Worm (Caenorhabditis elegans): ENCODE measurements around the gene cyp-13A12.

Gene cyp-13A12

DNA sequence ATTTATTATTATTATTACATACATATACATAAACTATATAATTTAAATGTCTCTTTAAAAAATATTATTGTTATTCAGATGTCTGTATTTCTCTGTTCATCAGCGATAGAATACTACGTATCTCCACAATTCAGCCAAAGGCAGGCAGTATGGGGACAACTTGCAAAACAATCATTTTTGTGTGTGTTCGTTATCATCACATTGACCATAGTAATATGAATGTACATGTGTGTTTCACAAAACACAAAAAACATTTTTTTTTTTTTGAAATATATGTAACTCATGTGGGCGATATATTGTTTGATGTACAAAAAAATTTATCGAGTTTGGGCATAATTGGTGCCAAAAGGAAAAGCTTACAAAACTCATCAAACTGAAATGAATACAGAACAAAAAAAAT is 45.1 kb downstream of the cyp-13A12 start:
- TF ChIP-seq hmbx-1 (tag; optimal IDR thresholded peaks at IDR 0.05) = no peak
- no peak for TF ChIP-seq hnd-1 (tag; optimal IDR thresholded peaks at IDR 0.05)
- TF ChIP-seq scrt-1 (GFP tag; IDR thresholded peaks at IDR 0.05) = no peak
- TF ChIP-seq pes-1 (GFP tag; IDR thresholded peaks at IDR 0.05) = no peak
- no peak for TF ChIP-seq flt-1 (GFP tag; IDR thresholded peaks at IDR 0.05)
- TF ChIP-seq tbx-37 (GFP tag; conservative IDR thresholded peaks at IDR 0.05) = no peak
- TF ChIP-seq ama-1 (optimal IDR thresholded peaks at IDR 0.05) = no peak
- TF ChIP-seq ceh-36 (tag; optimal IDR thresholded peaks at IDR 0.05) = no peak
- no peak for TF ChIP-seq F13C5.2 (tag; optimal IDR thresholded peaks at IDR 0.05)
- TF ChIP-seq B0310.2 (tag; optimal IDR thresholded peaks at IDR 0.05) = no peak
- no peak for TF ChIP-seq tbx-11 (GFP tag; IDR thresholded peaks at IDR 0.05)
- no peak for TF ChIP-seq tra-4 (tag; optimal IDR thresholded peaks at IDR 0.05)
- no peak for TF ChIP-seq ceh-13 (GFP tag; optimal IDR thresholded peaks at IDR 0.05)
- no peak for TF ChIP-seq ets-7 (tag; optimal IDR thresholded peaks at IDR 0.05)
- TF ChIP-seq hmg-4 (GFP tag; optimal IDR thresholded peaks at IDR 0.05) = no peak
- no peak for TF ChIP-seq aly-1 (tag; optimal IDR thresholded peaks at IDR 0.05)
- TF ChIP-seq sea-1 (GFP tag; conservative IDR thresholded peaks at IDR 0.05) = no peak

DNA sequence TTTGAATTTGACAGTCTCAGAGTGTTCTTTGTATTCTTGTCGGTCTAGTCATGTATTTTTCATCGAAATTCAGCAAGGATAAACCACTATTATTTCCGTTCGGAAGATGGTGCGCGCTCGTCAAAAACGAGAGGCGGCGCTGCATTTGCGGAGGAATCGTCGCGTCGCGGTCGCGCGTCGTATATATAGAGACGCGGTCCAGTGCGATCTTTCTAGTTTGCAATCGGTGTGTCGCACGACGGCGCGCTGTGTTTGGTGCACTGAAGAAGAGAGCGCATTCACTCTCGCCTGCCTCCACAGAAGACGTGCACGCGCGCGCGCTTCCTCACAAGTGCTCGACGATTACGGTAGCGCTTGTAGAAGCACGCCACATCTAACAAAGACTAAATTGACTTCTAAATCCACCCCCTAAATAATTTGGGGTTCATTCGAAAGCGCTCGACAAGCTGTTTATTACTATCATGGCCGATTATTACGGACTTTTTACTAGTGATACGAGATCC is 46.3 kb downstream of the cyp-13A12 start, which contains the start of gene Y39E4B.6:
TSS of gene Y39E4B.6 (plus strand) at position 209 of the 503 bp plus-strand sequence.
- TF ChIP-seq tbx-37 (GFP tag; conservative IDR thresholded peaks at IDR 0.05) (no peak), B0310.2 (tag; optimal IDR thresholded peaks at IDR 0.05) (peak; percentile 72), sea-1 (GFP tag; conservative IDR thresholded peaks at IDR 0.05) (peak; percentile 81), hmg-4 (GFP tag; optimal IDR thresholded peaks at IDR 0.05) (peak; percentile 96), hmbx-1 (tag; optimal IDR thresholded peaks at IDR 0.05) (peak; percentile 69), ceh-36 (tag; optimal IDR thresholded peaks at IDR 0.05) (peak; percentile 29), pes-1 (GFP tag; IDR thresholded peaks at IDR 0.05) (peak; percentile 73), tra-4 (tag; optimal IDR thresholded peaks at IDR 0.05) (peak; percentile 66), flt-1 (GFP tag; IDR thresholded peaks at IDR 0.05) (peak; percentile 66), tbx-11 (GFP tag; IDR thresholded peaks at IDR 0.05) (no peak), ets-7 (tag; optimal IDR thresholded peaks at IDR 0.05) (peak; percentile 2), hnd-1 (tag; optimal IDR thresholded peaks at IDR 0.05) (peak; percentile 17), F13C5.2 (tag; optimal IDR thresholded peaks at IDR 0.05) (peak; percentile 98), scrt-1 (GFP tag; IDR thresholded peaks at IDR 0.05) (peak; percentile 66; the same call in 1 of the 2 replicates), ceh-13 (GFP tag; optimal IDR thresholded peaks at IDR 0.05) (peak; percentile 11), aly-1 (tag; optimal IDR thresholded peaks at IDR 0.05) (no peak), ama-1 (optimal IDR thresholded peaks at IDR 0.05) (peak; percentile 80)

DNA sequence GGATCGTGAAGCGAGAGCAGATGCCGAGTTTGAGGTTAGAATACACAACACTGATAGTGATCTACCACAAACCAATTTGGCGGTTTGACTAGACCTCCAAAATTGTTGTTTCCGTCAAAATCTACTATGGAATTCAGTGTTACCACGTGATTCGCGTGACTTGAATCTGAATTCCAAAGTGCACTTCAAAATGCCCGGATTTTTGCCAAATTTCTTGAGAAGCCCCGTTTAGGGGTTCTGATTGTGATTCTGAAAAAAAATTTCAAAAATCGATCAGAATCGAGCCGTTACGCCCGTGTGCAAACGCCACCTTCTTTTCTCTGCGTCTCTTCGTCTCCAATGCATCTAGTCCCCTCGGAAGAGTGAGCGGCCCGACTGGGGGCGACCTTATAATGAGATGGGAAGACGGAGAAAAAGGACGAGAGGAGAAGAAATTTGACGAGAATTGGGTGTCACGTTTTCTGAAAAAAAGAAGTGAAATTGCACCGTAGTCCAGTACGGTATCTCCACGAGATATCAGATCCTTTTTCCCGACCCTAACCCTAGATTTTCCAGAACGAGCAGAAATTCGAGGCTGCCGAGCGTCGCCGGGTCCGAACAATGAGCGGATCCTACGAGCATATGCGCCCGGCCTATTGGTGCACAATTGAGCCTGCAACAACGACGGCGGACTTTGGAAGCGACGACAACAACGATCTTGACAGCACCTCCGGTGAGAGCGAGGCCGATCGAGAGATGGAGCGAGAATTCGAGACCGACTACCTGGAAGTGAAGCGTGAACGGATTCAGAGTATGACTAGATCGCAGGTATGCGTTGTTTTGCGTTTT is 47.3 kb downstream of the cyp-13A12 start:
- 0 out of 2 replicates have a peak, but pooled peaks have one; percentile 6 for TF ChIP-seq pes-1 (GFP tag; IDR thresholded peaks at IDR 0.05)
- 0 out of 2 replicates have a peak, but pooled peaks have one; percentile 28 for TF ChIP-seq tbx-37 (GFP tag; conservative IDR thresholded peaks at IDR 0.05)
- TF ChIP-seq sea-1 (GFP tag; conservative IDR thresholded peaks at IDR 0.05) = peak; percentile 12; the same call in 1 of the 2 replicates
- TF ChIP-seq tra-4 (tag; optimal IDR thresholded peaks at IDR 0.05) = no peak
- no peak for TF ChIP-seq ets-7 (tag; optimal IDR thresholded peaks at IDR 0.05)
- peak; percentile 4 for TF ChIP-seq ama-1 (optimal IDR thresholded peaks at IDR 0.05)

Data from whole organism, early embryonic.